Worm (Caenorhabditis elegans) whole organism, midembryonic: ENCODE data around the gene srlf-4.

Experiments
- klf-2 ChIP-seq: fragments of 200-800 bp; sonication (Bioruptor generic); conservative IDR thresholded peaks from 2 replicates; pipeline ENCODE4 v1.3.6; 2022; ENCODE audit warnings: missing genetic modification reagents, missing genetic modification characterization, missing compliant biosample characterization
- med-1 ChIP-seq: sonication (generic microtip); optimal IDR thresholded peaks from 2 replicates; lab custom pipeline; 2017; ENCODE audit warnings: missing genetic modification characterization, mild to moderate bottlenecking, missing compliant biosample characterization, antibody characterized with exemption, missing genetic modification reagents; ENCODE audit not compliant: insufficient read depth
- ztf-23 ChIP-seq: fragments of 200-800 bp; sonication (Bioruptor generic); IDR thresholded peaks from 2 replicates; pipeline ENCODE4 v1.3.6; 2022; ENCODE audit warnings: missing genetic modification reagents, missing genetic modification characterization, missing compliant biosample characterization

DNA sequence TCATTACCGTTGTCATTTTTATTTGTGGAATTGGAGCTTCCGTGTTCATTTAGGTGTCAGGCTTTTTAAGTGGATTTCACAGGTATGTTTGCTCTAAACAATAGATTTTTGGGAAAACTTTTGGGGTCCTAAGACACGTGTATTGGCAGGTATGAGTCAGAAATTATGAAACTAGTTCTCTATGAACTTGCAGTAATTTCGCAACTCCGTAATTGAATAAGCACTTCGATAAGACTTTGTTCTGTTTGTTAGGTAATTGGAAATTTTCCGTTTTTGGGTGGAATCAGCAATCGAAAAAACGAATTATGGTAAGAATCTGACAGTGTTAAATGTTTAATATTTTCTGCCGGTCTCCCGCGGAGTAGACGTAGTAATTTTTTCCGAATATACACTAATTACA, 27.1 kb downstream of the srlf-4 start:
- TF ChIP-seq med-1 (GFP tag; lab: Kevin White, UChicago): no peak
- no peak for TF ChIP-seq klf-2 (GFP tag; lab: Robert Waterston, UW)
- TF ChIP-seq ztf-23: no peak
